Worm (Caenorhabditis elegans) whole organism, L4 larva: Measurements from ENCODE around the gene tdo-2.
A peak's percentile ranks its signal among the peaks of the same experiment; 100 is the strongest.

ENCODE experiments used
- D1046.2 ChIP-seq: fragments of 200-800 bp; sonication (Bioruptor generic); IDR thresholded peaks from 2 replicates; pipeline ENCODE4 v1.3.6; 2022; ENCODE audit warnings: missing genetic modification characterization, missing compliant biosample characterization
- F26F4.8 ChIP-seq: fragments of 200-800 bp; sonication (Bioruptor generic); conservative IDR thresholded peaks from 2 replicates; pipeline ENCODE4 v1.3.6; 2022; ENCODE audit warnings: missing genetic modification characterization, missing compliant biosample characterization
- F44E2.7 ChIP-seq: fragments of 200-800 bp; sonication (Bioruptor generic); IDR thresholded peaks from 2 replicates; pipeline ENCODE4 v2.1.2; 2022; ENCODE audit warnings: missing genetic modification characterization, missing compliant biosample characterization
- F49E8.2 ChIP-seq: sonication (generic microtip); optimal IDR thresholded peaks from 2 replicates; lab custom pipeline; 2016; ENCODE audit warnings: missing compliant biosample characterization, mild to moderate bottlenecking, missing genetic modification characterization, borderline replicate concordance
- R02D3.7 ChIP-seq: fragments of 150-350 bp; sonication (generic microtip); optimal IDR thresholded peaks from 3 replicates; lab custom pipeline; 2014; ENCODE audit warnings: missing biosample characterization, missing genetic modification characterization
- T20F7.1 ChIP-seq: fragments of 200-800 bp; sonication (Bioruptor generic); optimal IDR thresholded peaks from 2 replicates; lab custom pipeline; 2018; ENCODE audit warnings: mild to moderate bottlenecking, missing genetic modification characterization, missing compliant biosample characterization
- Y48G9A.11 ChIP-seq: fragments of 200-800 bp; sonication (Bioruptor generic); IDR thresholded peaks from 2 replicates; pipeline ENCODE4 v1.3.6; 2022; ENCODE audit warnings: missing genetic modification reagents, missing genetic modification characterization, missing compliant biosample characterization
- Y5F2A.4 ChIP-seq: fragments of 200-800 bp; sonication (Bioruptor generic); optimal IDR thresholded peaks from 2 replicates; lab custom pipeline; 2018; ENCODE audit warnings: mild to moderate bottlenecking, missing genetic modification characterization, missing compliant biosample characterization
- ZK337.2 ChIP-seq: fragments of 200-800 bp; sonication (Bioruptor generic); IDR thresholded peaks from 2 replicates; pipeline ENCODE4 v1.3.6; 2022; ENCODE audit warnings: missing genetic modification reagents, missing genetic modification characterization, missing compliant biosample characterization
- ZK546.5 ChIP-seq, 2 experiments: sonication (generic microtip); optimal IDR thresholded peaks; 2 replicates each; lab custom pipeline; 2017; ENCODE audit warnings: missing biosample characterization in 2 of 2, missing genetic modification characterization in 2 of 2
- aly-2 ChIP-seq: sonication (generic microtip); optimal IDR thresholded peaks from 2 replicates; lab custom pipeline; 2018; ENCODE audit warnings: missing biosample characterization, missing genetic modification characterization
- ama-1 ChIP-seq: fragments of 150-350 bp; optimal IDR thresholded peaks from 2 replicates; lab custom pipeline; 2014; ENCODE audit warnings: inconsistent platforms, mixed read lengths
- ceh-20 ChIP-seq: fragments of 200-800 bp; sonication (Bioruptor generic); IDR thresholded peaks from 2 replicates; pipeline ENCODE4 v1.3.6; 2022; ENCODE audit warnings: missing genetic modification reagents, missing genetic modification characterization, missing compliant biosample characterization
- ceh-28 ChIP-seq: fragments of 150-350 bp; optimal IDR thresholded peaks from 2 replicates; lab custom pipeline; 2014; ENCODE audit warnings: missing biosample characterization, missing genetic modification reagents, missing genetic modification characterization
- ceh-62 ChIP-seq: sonication (generic microtip); optimal IDR thresholded peaks from 2 replicates; lab custom pipeline; 2017; ENCODE audit warnings: missing biosample characterization, missing genetic modification characterization
- daf-12 ChIP-seq: fragments of 150-350 bp; optimal IDR thresholded peaks from 2 replicates; lab custom pipeline; 2014; ENCODE audit warnings: missing biosample characterization, missing genetic modification reagents, missing genetic modification characterization
- daf-16 ChIP-seq, 3 experiments: sonication (generic microtip); optimal IDR thresholded peaks; 2 replicates each; lab custom pipeline; 2016 to 2017; ENCODE audit warnings: missing genetic modification characterization in 3 of 3, missing genetic modification reagents in 3 of 3, mild to moderate bottlenecking in 2 of 3, missing compliant biosample characterization in 2 of 3, missing biosample characterization in 1 of 3, moderate library complexity in 1 of 3
- daf-8 ChIP-seq: fragments of 200-800 bp; sonication (Bioruptor generic); IDR thresholded peaks from 2 replicates; pipeline ENCODE4 v1.3.6; 2022; ENCODE audit warnings: missing genetic modification characterization, missing compliant biosample characterization
- dmd-6 ChIP-seq: fragments of 200-800 bp; sonication (Bioruptor generic); IDR thresholded peaks from 2 replicates; pipeline ENCODE4 v1.3.6; 2022; ENCODE audit warnings: missing genetic modification reagents, missing genetic modification characterization, missing compliant biosample characterization
- dmd-8 ChIP-seq: fragments of 200-800 bp; sonication (Bioruptor generic); IDR thresholded peaks from 2 replicates; pipeline ENCODE4 v1.3.6; 2022; ENCODE audit warnings: missing genetic modification characterization, missing compliant biosample characterization
- dmd-9 ChIP-seq: fragments of 200-800 bp; sonication (Bioruptor generic); IDR thresholded peaks from 2 replicates; pipeline ENCODE4 v1.3.6; 2022; ENCODE audit warnings: missing genetic modification reagents, missing genetic modification characterization, missing compliant biosample characterization
- dve-1 ChIP-seq: sonication (generic microtip); optimal IDR thresholded peaks from 2 replicates; lab custom pipeline; 2017; ENCODE audit warnings: antibody characterized with exemption, mild to moderate bottlenecking, missing genetic modification characterization, missing compliant biosample characterization; ENCODE audit not compliant: insufficient read depth
- egl-27 ChIP-seq: sonication (generic microtip); optimal IDR thresholded peaks from 3 replicates; lab custom pipeline; 2017; ENCODE audit warnings: missing biosample characterization, missing genetic modification reagents, missing genetic modification characterization
- egl-43 ChIP-seq: fragments of 200-800 bp; sonication (Bioruptor generic); IDR thresholded peaks from 2 replicates; pipeline ENCODE4 v1.3.6; 2022; ENCODE audit warnings: missing genetic modification reagents, missing genetic modification characterization, missing compliant biosample characterization
- fkh-10 ChIP-seq: fragments of 150-350 bp; optimal IDR thresholded peaks from 2 replicates; lab custom pipeline; 2014; ENCODE audit warnings: missing biosample characterization, missing genetic modification reagents, missing genetic modification characterization
- gei-8 ChIP-seq: fragments of 200-800 bp; sonication (Bioruptor generic); optimal IDR thresholded peaks from 2 replicates; lab custom pipeline; 2018; ENCODE audit warnings: mild to moderate bottlenecking, missing genetic modification characterization, missing compliant biosample characterization
- hlh-11 ChIP-seq: fragments of 200-800 bp; sonication (Bioruptor generic); optimal IDR thresholded peaks from 2 replicates; lab custom pipeline; 2018; ENCODE audit warnings: mild to moderate bottlenecking, missing genetic modification characterization, missing compliant biosample characterization
- lin-15B ChIP-seq: fragments of 150-350 bp; sonication (generic microtip); optimal IDR thresholded peaks from 3 replicates; lab custom pipeline; 2014; ENCODE audit warnings: missing biosample characterization, missing genetic modification characterization
- lin-29 ChIP-seq: fragments of 200-800 bp; sonication (Bioruptor generic); IDR thresholded peaks from 2 replicates; pipeline ENCODE4 v1.3.6; 2022; ENCODE audit warnings: missing genetic modification reagents, missing genetic modification characterization, missing compliant biosample characterization
- lin-38 ChIP-seq: fragments of 200-800 bp; sonication (Bioruptor generic); IDR thresholded peaks from 2 replicates; pipeline ENCODE4 v1.3.6; 2022; ENCODE audit warnings: missing genetic modification reagents, missing genetic modification characterization, missing compliant biosample characterization
- lin-39 ChIP-seq: fragments of 150-350 bp; optimal IDR thresholded peaks from 2 replicates; lab custom pipeline; 2014; ENCODE audit warnings: missing biosample characterization, missing genetic modification reagents, missing genetic modification characterization
- madf-9 ChIP-seq: fragments of 200-800 bp; sonication (Bioruptor generic); conservative IDR thresholded peaks from 2 replicates; pipeline ENCODE4 v1.3.6; 2022; ENCODE audit warnings: missing genetic modification reagents, missing genetic modification characterization, missing compliant biosample characterization
- mdt-29 ChIP-seq: fragments of 200-800 bp; sonication (Bioruptor generic); IDR thresholded peaks from 2 replicates; pipeline ENCODE4 v1.3.6; 2022; ENCODE audit warnings: missing genetic modification reagents, missing genetic modification characterization, missing compliant biosample characterization
- mxl-3 ChIP-seq: fragments of 200-800 bp; sonication (Bioruptor generic); optimal IDR thresholded peaks from 2 replicates; lab custom pipeline; 2018; ENCODE audit warnings: mild to moderate bottlenecking, missing genetic modification characterization, missing compliant biosample characterization
- nhr-11 ChIP-seq: fragments of 150-350 bp; optimal IDR thresholded peaks from 2 replicates; lab custom pipeline; 2014; ENCODE audit warnings: missing biosample characterization, missing genetic modification characterization
- nhr-111 ChIP-seq: fragments of 200-800 bp; sonication (Bioruptor generic); optimal IDR thresholded peaks from 2 replicates; lab custom pipeline; 2018; ENCODE audit warnings: mild to moderate bottlenecking, missing genetic modification characterization, missing compliant biosample characterization
- nhr-28 ChIP-seq: fragments of 150-350 bp; optimal IDR thresholded peaks from 2 replicates; lab custom pipeline; 2014; ENCODE audit warnings: missing biosample characterization, missing genetic modification characterization
- nhr-41 ChIP-seq: fragments of 200-800 bp; sonication (Bioruptor generic); IDR thresholded peaks from 2 replicates; pipeline ENCODE4 v1.3.6; 2022; ENCODE audit warnings: missing genetic modification reagents, missing genetic modification characterization, missing compliant biosample characterization
- nhr-76 ChIP-seq: fragments of 150-350 bp; optimal IDR thresholded peaks from 2 replicates; lab custom pipeline; 2014; ENCODE audit warnings: missing biosample characterization, missing genetic modification characterization
- nhr-77 ChIP-seq: fragments of 150-350 bp; optimal IDR thresholded peaks from 2 replicates; lab custom pipeline; 2014; ENCODE audit warnings: missing biosample characterization, missing genetic modification characterization
- php-3 ChIP-seq: fragments of 200-800 bp; sonication (Bioruptor generic); IDR thresholded peaks from 2 replicates; pipeline ENCODE4 v1.3.6; 2022; ENCODE audit warnings: missing genetic modification reagents, missing genetic modification characterization, missing compliant biosample characterization
- pqm-1 ChIP-seq: sonication (generic microtip); optimal IDR thresholded peaks from 2 replicates; lab custom pipeline; 2017; ENCODE audit warnings: missing biosample characterization, missing genetic modification characterization
- saeg-2 ChIP-seq: fragments of 200-800 bp; sonication (Bioruptor generic); IDR thresholded peaks from 2 replicates; pipeline ENCODE4 v1.3.6; 2022; ENCODE audit warnings: missing genetic modification reagents, missing genetic modification characterization, missing compliant biosample characterization
- sdz-12 ChIP-seq: fragments of 200-800 bp; sonication (Bioruptor generic); optimal IDR thresholded peaks from 2 replicates; lab custom pipeline; 2018; ENCODE audit warnings: mild to moderate bottlenecking, missing genetic modification characterization, missing compliant biosample characterization
- set-16 ChIP-seq: fragments of 200-800 bp; sonication (Bioruptor generic); IDR thresholded peaks from 2 replicates; pipeline ENCODE4 v1.3.6; 2022; ENCODE audit warnings: missing genetic modification reagents, missing genetic modification characterization, missing compliant biosample characterization
- snpc-1.2 ChIP-seq: fragments of 200-800 bp; sonication (Bioruptor generic); IDR thresholded peaks from 2 replicates; pipeline ENCODE4 v1.3.6; 2022; ENCODE audit warnings: missing genetic modification reagents, missing genetic modification characterization, missing compliant biosample characterization
- snpc-4 ChIP-seq: fragments of 150-350 bp; optimal IDR thresholded peaks from 2 replicates; lab custom pipeline; 2014; ENCODE audit warnings: missing biosample characterization, missing genetic modification characterization
- tag-97 ChIP-seq: fragments of 200-800 bp; sonication (Bioruptor generic); IDR thresholded peaks from 2 replicates; pipeline ENCODE4 v1.3.6; 2022; ENCODE audit warnings: missing genetic modification characterization, missing compliant biosample characterization
- unc-130 ChIP-seq: sonication (generic microtip); optimal IDR thresholded peaks from 2 replicates; lab custom pipeline; 2016; ENCODE audit warnings: missing genetic modification reagents, missing genetic modification characterization, missing compliant biosample characterization
- vab-7 ChIP-seq: fragments of 200-800 bp; sonication (Bioruptor generic); IDR thresholded peaks from 2 replicates; pipeline ENCODE4 v1.3.6; 2022; ENCODE audit warnings: missing genetic modification reagents, missing genetic modification characterization, missing compliant biosample characterization
- zag-1 ChIP-seq: fragments of 150-350 bp; optimal IDR thresholded peaks from 2 replicates; lab custom pipeline; 2014; ENCODE audit warnings: missing biosample characterization, missing genetic modification characterization
- zfp-2 ChIP-seq: sonication (generic microtip); optimal IDR thresholded peaks from 2 replicates; lab custom pipeline; 2016; ENCODE audit warnings: mild to moderate bottlenecking, missing genetic modification characterization, missing compliant biosample characterization

tdo-2 gene

DNA sequence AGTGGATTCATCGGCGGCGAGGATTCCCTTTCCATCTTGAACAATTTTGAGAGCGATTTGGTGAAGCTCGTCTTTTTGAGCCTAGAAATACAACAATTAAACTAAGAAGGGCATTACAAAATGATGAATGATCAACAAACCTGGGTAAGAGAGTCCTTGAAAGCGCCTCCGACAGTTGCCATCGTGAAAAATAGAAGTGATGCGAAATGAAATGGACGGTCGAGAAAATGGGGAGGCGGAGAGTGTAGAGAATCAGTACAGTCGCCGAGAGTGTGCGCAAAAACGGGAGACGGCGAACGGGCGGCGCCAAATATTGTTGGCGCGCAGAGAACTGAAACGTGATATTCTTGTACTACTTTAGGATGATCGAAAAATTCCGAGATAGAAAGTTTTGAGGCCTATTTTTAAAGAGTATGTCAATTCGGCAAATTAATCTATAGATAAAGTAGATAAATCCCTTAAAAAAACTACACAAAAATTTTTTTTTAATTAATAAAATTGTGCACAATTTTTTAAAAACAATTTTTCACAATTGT, 43.5 kb downstream of the tdo-2 start, which contains the start of gene aldo-2 (continued):
- TF ChIP-seq snpc-4 (tag; lab: Kevin White, UChicago): no peak
- peak; percentile 40; the same call in 1 of the 2 replicates for TF ChIP-seq madf-9 (GFP tag; lab: Robert Waterston, UW)
- TF ChIP-seq sdz-12 (GFP tag; lab: Kevin White, UChicago): no peak
- no peak for TF ChIP-seq daf-12 (tag; lab: Kevin White, UChicago)
- no peak for TF ChIP-seq lin-15B
- no peak for TF ChIP-seq mdt-29 (GFP tag; lab: Robert Waterston, UW)
- TF ChIP-seq T20F7.1 (GFP tag; lab: Kevin White, UChicago): no peak
- no peak for TF ChIP-seq dmd-9
- TF ChIP-seq hlh-11 (tag; lab: Kevin White, UChicago): peak; percentile 32
- no peak for TF ChIP-seq tag-97
- no peak for TF ChIP-seq D1046.2 (GFP tag; lab: Robert Waterston, UW)
- peak; percentile 12 for TF ChIP-seq dve-1
- TF ChIP-seq nhr-111 (GFP tag; lab: Kevin White, UChicago): no peak
- no peak for TF ChIP-seq R02D3.7 (tag; lab: Kevin White, UChicago)
- TF ChIP-seq daf-8: no peak
- TF ChIP-seq fkh-10 (GFP tag; lab: Kevin White, UChicago): no peak
- no peak for TF ChIP-seq nhr-11 (tag; lab: Kevin White, UChicago)
- TF ChIP-seq zag-1 (tag; lab: Kevin White, UChicago): no peak
- TF ChIP-seq mxl-3 (GFP tag; lab: Kevin White, UChicago): peak; percentile 43
- TF ChIP-seq lin-39 (tag; lab: Kevin White, UChicago): no peak
- no peak for TF ChIP-seq lin-29 (GFP tag; lab: Robert Waterston, UW)
- TF ChIP-seq Y5F2A.4 (GFP tag; lab: Kevin White, UChicago): no peak
- TF ChIP-seq ceh-20 (GFP tag; lab: Robert Waterston, UW): no peak
- no peak for TF ChIP-seq F44E2.7 (GFP tag; lab: Robert Waterston, UW)
- TF ChIP-seq dmd-8 (GFP tag; lab: Robert Waterston, UW): no peak
- no peak for TF ChIP-seq zfp-2 (tag; lab: Kevin White, UChicago)
- 0 out of 2 replicates have a peak, but pooled peaks have one; percentile 19 for TF ChIP-seq ZK337.2 (GFP tag; lab: Robert Waterston, UW)
- TF ChIP-seq ceh-62: no peak
- TF ChIP-seq nhr-41 (GFP tag; lab: Robert Waterston, UW): no peak
- no peak for TF ChIP-seq gei-8 (GFP tag; lab: Kevin White, UChicago)
- no peak for TF ChIP-seq aly-2 (tag; lab: Kevin White, UChicago)
- no peak for TF ChIP-seq php-3
- no peak for TF ChIP-seq F49E8.2
- peak; percentile 7 for TF ChIP-seq nhr-28
- TF ChIP-seq snpc-1.2 (GFP tag; lab: Robert Waterston, UW): no peak
- TF ChIP-seq F26F4.8 (GFP tag; lab: Robert Waterston, UW): no peak
- TF ChIP-seq nhr-76 (tag; lab: Kevin White, UChicago): no peak
- no peak for TF ChIP-seq ceh-28 (tag; lab: Kevin White, UChicago)
- no peak for TF ChIP-seq ZK546.5 (tag; optimal IDR thresholded peaks at IDR 0.05; lab: Kevin White, UChicago)
- peak; percentile 13; the same call in 1 of the 2 replicates for TF ChIP-seq dmd-6 (GFP tag; lab: Robert Waterston, UW)
- TF ChIP-seq saeg-2 (GFP tag; lab: Robert Waterston, UW): no peak
- TF ChIP-seq pqm-1: no peak
- no peak for TF ChIP-seq nhr-77
- peak; percentile 63 for TF ChIP-seq unc-130 (GFP tag; lab: Kevin White, UChicago)
- TF ChIP-seq egl-27: no peak
- peak; percentile 97 for TF ChIP-seq ama-1 (lab: Kevin White, UChicago)
- no peak for TF ChIP-seq vab-7 (GFP tag; lab: Robert Waterston, UW)
- TF ChIP-seq Y48G9A.11 (GFP tag; lab: Robert Waterston, UW): peak; percentile 37; the same call in 1 of the 2 replicates
- no peak for TF ChIP-seq set-16 (GFP tag; lab: Robert Waterston, UW)
- TF ChIP-seq egl-43 (GFP tag; lab: Robert Waterston, UW): peak; percentile 59; the same call in 1 of the 2 replicates
- no peak for TF ChIP-seq daf-16 (GFP tag; optimal IDR thresholded peaks at IDR 0.05; lab: Kevin White, UChicago)
- no peak for TF ChIP-seq daf-16 (tag; optimal IDR thresholded peaks at IDR 0.05; lab: Kevin White, UChicago)
- TF ChIP-seq lin-38 (GFP tag; lab: Robert Waterston, UW): peak; percentile 76
